Fruit fly (Drosophila melanogaster): Measurements from ENCODE around the gene Arf4.

DNA sequence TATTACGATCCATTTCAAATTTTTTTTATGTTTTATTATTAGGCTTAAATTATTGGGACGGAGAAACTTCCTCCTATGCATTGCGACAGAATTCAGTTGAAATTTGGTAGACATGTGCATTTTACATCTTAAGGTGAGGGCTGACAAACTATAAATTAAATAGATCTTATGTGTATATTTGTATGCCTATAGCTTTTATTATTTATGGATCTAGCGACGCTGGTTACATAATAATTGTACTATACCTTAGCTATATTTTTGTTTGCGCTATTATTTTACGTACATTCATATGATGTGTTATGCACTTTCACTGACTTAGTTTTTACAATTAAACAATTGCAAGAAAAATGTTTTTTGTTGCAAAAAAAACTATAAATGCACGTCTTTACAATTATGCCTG, 8.7 kb upstream of the Arf4 start:
- no peak for TF ChIP-seq CG6792 (GFP tag; optimal IDR thresholded peaks at IDR 0.05)
- TF ChIP-seq Eip93F (GFP tag; optimal IDR thresholded peaks at IDR 0.05): no peak
- no peak for TF ChIP-seq CG8119 (GFP tag; IDR thresholded peaks at IDR 0.05)
- TF ChIP-seq svp (GFP tag): no peak
- no peak for TF ChIP-seq CG8319 (GFP tag; optimal IDR thresholded peaks at IDR 0.05)
- no peak for TF ChIP-seq CG16779 (tag; optimal IDR thresholded peaks at IDR 0.05)
- no peak for TF ChIP-seq CG6854 (GFP tag; optimal IDR thresholded peaks at IDR 0.05)
- TF ChIP-seq achi (GFP tag; optimal IDR thresholded peaks at IDR 0.05): no peak
